Worm (Caenorhabditis elegans) whole organism, dauer: Measurements from ENCODE around the gene Y43F8B.7.

Experiments used
- unc-62 ChIP-seq: sonication (generic microtip); optimal IDR thresholded peaks from 2 replicates; lab custom pipeline; 2017; ENCODE audit warnings: missing biosample characterization, missing genetic modification reagents, missing genetic modification characterization

Y43F8B.7 gene

DNA sequence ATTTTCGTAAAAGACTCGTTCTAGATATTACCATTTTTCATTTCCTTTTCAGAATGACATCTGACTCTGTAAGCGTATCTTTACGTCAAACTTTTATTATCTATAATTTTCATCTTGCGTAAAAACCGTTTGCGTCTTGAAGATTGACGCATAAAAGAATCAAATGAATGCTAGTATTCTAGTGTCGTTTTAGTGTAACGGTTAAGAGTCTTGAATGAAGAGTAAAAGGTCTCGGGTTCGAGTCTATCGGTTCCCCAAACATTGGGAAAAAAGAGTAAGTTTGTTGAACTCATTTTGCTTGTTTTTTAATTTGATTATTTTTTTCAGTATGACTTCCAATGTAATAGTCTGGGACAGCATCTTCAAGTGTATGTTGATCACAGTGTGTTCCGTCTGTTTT is 6.1 kb upstream of the Y43F8B.7 start, which contains the start of gene Y43F8B.17:
Gene Y43F8B.17 (plus strand): TSS at position 215 of the 400 bp plus-strand sequence.
- TF ChIP-seq unc-62 (GFP tag; lab: Kevin White, UChicago): no peak

DNA sequence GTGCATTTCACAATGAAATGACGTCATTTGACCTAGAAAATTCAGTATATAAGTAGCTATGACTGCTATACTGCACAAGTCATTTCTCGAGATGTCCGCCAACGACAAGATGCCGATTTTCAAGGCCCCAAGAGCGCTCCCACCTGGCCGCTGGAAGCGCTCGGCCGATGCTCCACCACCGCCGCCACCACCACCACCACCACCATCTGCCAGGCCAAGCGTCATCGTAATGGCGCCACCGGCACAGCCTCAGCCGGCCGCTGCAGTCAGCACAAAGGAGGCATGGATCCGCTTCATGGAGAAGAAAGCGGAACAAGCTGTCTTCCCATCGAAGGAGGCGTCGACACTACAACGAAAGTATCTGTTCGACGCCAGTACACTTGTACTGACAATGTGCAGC is 5.3 kb upstream of the Y43F8B.7 start, which contains the start of gene Y43F8B.28:
Gene Y43F8B.28 (plus strand): TSS at position 59 of the 400 bp plus-strand sequence.
- no peak for TF ChIP-seq unc-62 (GFP tag; lab: Kevin White, UChicago)

DNA sequence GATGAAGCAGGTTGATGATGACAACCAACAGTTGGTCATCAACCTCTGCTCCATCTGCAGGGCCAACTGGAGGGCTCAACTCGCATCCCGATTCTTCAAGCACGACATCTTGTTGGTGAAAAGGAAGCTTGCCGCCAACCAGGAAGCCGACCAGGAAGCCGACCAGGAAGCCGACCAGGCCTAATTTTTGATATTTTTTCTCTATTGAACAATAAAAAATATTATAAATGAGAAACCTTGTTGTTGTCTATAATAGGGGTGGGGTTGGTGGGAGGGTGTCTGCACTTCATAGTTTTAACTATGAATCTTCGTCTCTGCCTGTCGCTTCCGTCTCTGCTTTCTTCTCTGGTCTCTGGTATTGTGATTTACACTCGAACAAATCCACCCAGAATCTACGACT is 4.9 kb upstream of the Y43F8B.7 start, which contains the start of gene Y43F8B.18:
Gene Y43F8B.18 (plus strand): TSS at position 301 of the 400 bp plus-strand sequence.
- TF ChIP-seq unc-62 (GFP tag; lab: Kevin White, UChicago): no peak

DNA sequence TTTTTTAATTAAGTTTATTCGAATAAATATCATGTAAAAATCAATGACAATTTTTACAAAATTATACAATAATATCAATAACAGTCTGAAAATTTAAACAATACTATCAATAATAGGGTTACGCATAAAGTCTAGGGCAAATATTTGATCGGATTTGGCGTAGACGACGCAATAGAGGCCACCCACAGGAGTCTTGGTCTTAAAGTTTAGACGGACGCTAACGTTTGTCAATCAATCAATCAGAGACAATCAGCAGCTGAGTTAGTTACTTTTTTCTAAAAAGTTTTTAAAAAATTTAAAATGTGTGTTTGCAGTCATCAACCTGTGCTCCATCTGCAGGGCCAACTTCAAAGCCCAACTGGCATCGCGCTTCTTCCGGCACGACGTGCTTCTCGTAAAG is 741 bp downstream of the Y43F8B.7 start, which contains the start of gene Y43F8B.29:
Gene Y43F8B.29 (plus strand): TSS at position 301 of the 400 bp plus-strand sequence.
- no peak for TF ChIP-seq unc-62 (GFP tag; lab: Kevin White, UChicago)

DNA sequence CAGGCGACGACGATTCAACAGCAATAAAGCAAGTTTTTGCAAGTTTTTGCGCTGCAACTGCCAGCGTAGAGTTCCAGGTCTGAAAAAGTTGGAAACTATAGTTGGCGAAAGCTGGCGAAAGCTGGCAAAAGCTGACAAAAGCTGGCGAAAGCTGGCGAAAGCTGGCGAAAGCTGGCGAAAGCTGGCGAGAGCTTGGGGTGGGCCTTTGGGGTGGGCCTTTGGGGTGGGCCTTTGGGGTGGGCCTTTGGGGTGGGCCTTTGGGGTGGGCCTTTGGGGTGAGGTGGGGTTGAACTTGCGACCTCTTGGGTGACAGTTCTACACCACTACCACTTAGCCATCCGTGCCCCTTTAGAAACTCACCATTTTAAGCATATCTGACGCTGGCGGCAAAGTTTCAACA is 4.6 kb downstream of the Y43F8B.7 start:
- no peak for TF ChIP-seq unc-62 (GFP tag; lab: Kevin White, UChicago)

DNA sequence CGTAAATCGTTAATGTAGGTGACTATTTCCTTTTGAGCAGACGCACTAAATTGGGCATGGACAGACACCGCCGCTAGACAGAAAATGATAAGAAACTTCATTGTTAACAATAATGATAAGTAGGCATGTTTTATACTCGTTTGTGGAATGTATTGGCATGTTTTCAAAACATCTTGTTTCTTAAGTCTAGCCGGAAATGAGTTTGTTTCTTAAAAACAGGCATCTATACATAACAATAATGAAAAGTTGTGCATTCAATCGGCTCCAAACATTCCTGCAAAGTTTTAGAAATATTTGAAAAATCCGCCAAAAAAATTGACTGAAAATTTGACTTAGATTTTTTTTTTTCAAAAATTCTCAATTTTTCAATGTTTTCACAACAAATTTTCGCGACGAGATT is 5.0 kb downstream of the Y43F8B.7 start, which contains the start of gene scl-21:
Gene scl-21 (minus strand): TSS at position 101 of the 400 bp plus-strand sequence.
- TF ChIP-seq unc-62 (GFP tag; lab: Kevin White, UChicago): no peak

DNA sequence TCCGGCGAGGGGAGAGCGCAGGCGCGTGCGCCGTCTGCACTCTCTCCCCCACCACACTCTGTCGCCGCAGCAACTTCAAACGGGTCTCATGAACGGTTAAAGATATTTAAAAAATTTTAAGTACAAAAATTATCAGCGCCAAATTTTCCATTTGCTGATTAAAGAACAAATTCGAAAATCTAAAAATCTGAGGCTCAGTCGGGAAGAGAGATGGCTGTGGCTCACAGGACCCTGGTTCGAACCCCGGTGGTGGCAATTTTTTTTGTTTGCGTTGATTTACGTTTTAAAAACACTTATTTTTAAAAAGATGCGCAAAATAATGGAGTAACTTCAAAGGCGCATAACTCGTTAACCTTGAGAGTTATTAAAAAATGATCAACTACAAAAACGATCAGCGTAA is 6.5 kb downstream of the Y43F8B.7 start:
- TF ChIP-seq unc-62 (GFP tag; lab: Kevin White, UChicago): no peak

DNA sequence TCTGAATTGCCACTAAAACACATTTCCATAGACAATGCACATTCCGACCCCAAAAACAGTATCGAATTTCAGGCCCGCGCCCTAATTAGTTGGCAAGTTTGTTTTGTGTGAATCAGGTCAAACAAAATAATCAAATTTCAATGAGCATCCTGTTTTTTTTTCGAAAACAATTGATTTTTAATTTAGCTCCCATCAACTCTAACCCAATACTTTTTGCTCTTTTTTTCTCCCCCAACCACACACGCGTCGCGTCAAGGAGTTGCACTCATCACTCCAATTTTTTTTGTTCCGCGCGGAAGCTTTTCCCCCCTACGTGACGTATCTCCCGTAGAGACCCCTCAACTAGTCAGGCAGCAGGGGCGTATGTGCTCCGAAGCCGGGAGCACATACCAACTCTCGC is 10.8 kb downstream of the Y43F8B.7 start:
- TF ChIP-seq unc-62 (GFP tag; lab: Kevin White, UChicago): no peak

DNA sequence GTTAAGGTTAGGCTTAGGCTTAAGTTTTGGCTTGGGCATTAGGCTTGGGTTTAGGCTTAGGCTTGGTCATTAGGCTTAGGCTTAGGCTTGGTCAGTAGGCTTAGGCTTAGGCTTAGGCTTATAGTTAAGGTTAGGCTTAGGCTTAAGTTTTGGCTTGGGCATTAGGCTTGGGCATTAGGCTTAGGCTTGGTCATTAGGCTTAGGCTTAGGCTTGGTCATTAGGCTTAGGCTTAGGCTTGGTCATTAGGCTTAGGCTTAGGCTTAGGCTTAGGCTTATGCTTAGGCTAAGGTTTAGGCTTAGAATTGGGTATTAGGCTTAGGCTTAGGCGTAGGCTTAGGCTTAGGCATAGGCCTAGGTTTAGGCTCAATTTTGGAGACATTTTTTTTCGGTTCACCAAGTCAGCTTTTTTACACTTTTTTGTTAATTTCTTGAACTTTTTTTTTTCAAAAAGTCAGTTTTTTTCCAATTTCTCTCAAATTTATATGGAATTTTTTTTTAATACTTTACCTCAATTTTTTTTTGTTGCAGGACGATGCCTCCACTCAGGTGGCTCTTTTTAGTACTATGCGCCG is 12.1 kb downstream of the Y43F8B.7 start, which contains the start of gene Y43F8B.3:
Gene Y43F8B.3 (plus strand): TSS at position 523 of the 573 bp plus-strand sequence.
- no peak for TF ChIP-seq unc-62 (GFP tag; lab: Kevin White, UChicago)

DNA sequence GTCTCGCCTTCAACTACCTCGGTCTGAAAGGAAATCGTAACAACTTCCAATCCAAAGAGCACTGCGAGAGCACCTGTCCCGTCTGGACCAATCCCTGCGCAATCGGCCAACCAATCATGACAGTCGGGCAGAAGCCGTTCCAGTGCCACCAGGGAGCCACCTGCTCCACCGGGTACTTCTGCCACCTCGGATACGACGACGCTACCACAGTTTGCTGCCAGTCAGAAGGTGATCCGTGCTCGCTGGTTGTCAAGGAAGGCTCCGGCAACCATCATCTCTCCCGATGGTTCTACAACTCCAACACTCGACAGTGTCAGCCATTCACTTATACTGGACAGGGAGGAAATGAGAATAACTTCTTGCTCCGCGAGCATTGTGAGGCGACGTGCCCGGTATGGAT is 18.5 kb downstream of the Y43F8B.7 start:
- no peak for TF ChIP-seq unc-62 (GFP tag; lab: Kevin White, UChicago)

DNA sequence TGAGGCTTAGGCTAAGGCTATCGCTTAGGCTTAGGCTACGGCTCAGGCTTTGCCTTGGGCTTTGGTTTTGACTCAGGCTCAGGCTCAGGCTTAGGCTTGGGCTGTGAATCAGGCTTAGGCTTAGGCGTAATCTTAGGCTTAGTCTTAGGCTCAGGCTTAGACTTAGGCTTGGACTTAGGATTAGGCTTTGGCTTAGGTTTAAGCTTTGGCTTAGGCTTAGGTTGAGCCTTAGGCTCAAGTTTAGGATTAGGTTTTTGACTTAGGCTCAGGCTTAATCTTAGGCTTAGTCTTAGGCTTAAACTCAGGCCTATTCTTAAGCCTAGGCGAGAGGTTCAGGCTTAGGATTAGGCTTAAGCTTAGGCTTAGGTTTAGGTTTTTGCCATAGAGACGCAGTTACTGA is 19.8 kb downstream of the Y43F8B.7 start:
- no peak for TF ChIP-seq unc-62 (GFP tag; lab: Kevin White, UChicago)

DNA sequence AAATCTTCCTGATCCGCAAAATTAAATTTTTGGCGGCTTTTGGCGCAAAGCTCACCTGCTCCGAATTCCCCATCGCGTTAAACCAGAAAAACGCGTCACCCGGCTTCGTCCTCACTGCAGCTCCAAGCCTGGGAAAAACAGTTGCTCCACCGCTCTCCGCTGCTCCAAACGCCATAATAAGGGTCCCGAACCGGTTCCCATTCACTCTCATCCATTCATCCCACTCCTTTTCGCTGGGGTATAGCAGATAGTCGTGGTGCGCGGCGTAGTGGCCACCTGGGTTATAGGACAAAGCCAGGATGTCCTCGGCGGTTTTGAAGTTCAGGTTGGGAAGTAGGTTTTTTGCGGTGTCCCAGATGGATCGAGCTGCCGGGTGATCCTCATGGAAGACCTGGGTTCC is 20.4 kb downstream of the Y43F8B.7 start:
- TF ChIP-seq unc-62 (GFP tag; lab: Kevin White, UChicago): no peak

DNA sequence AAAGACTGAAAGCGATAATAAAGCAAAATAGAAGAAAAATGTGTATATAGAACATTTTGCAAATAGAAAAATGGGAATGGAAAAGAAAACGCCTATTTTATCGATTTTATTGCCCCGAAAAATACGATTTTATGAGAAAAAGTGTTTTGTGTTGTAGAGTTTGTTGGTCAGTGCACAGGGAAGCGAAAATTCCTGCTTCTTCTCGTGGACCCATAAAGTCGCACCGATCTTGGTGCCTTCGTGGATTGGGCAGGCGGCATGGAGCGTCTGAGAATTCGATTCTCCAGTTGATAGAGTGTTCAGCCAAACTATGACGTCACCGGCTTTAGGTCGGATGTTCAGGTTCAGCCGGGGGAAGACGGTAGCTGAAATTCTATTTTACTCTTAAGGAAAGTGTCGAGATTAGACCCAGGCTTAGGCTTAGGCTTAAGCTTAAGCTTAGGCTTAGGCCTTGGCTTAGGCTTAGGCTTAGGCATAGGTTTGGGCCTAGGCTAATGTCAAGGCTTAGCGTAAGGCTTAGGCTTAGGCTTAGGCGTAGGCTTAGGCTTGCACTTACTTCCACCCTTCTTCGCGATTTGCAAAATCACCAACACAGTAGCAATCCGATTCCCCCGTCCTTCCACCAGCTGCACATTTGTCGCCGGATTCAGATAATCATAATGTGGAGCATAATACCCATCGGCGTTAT is 21.8 kb downstream of the Y43F8B.7 start, which contains the start of gene Y43F8B.19:
Gene Y43F8B.19 (minus strand): TSS at position 51 of the 688 bp plus-strand sequence.
- TF ChIP-seq unc-62 (GFP tag; lab: Kevin White, UChicago): no peak

DNA sequence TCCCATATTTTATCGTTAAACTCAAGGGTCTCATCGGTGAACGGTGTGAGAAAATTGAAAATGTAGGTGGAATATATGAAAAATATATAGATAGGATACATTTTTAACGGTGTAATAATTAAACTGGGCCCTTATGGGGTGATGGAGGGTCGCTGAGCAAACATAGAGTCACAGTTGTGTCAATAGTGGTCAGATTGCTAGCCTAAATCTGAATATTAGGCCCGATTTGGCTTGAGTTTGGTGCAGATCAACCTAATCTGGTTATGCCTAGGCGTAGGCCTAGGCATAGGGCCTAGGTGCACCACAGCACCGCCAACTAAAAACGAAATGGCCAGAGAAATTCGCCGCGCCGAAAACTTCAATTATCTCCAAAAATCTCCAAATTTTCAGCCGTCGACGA is 23.0 kb downstream of the Y43F8B.7 start, which contains the start of gene phy-4:
Gene phy-4 (minus strand): TSS at position 101 of the 400 bp plus-strand sequence.
- no peak for TF ChIP-seq unc-62 (GFP tag; lab: Kevin White, UChicago)

DNA sequence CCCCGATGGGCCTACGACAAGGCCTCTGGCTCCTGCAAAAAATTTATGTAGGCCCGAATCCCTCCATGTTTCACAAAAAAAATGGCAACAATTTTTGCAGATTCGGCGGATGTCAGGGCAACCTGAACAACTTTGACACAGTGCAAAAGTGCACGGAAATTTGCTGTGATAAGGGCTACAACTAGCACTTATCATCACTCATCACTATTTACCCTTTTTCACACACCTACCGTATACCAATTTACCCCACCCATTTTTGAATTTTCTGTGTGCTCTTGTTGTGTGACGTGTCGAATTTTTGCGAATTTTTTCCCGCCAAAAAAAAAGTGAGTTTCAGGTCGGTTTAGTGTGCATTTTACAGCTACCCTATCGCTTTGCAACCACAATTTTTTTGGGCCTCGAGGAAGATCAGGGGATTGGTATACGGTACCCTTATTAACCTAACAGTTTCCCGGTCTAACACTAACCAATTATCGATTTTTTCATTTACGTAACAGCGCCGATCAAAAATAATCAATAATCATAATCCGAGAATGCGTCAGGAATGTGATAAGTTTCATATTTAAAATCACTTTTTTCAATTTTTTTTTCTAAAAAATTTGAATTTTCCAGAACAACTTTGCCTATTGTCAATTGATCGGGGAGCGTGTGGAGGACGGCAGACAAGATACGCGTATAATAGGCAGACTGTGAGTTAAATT is 28.1 kb downstream of the Y43F8B.7 start:
- TF ChIP-seq unc-62 (GFP tag; lab: Kevin White, UChicago): no peak

DNA sequence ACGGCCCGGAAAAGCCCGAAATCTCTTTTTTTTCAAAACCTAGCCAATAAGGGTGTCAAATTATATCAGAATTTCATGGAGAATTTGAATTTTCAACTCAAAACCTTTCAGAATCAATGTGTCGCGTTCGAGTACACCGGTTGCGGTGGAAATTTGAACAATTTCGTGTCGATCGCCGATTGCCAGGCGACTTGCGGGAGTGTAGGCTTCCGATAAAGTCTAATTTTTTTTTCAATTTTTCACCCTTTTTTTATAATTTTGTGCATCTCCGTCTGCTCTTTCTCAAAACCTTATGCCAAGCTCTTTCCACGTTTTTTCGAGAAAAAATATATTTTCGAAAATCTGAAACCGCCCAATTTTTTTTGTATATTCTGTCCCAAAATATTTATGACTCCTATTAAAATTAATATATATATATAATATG is 29.0 kb downstream of the Y43F8B.7 start:
- TF ChIP-seq unc-62 (GFP tag; lab: Kevin White, UChicago): no peak
